Fruit fly (Drosophila melanogaster): Measurements from ENCODE around the gene CG13838.

CG13838 gene

DNA sequence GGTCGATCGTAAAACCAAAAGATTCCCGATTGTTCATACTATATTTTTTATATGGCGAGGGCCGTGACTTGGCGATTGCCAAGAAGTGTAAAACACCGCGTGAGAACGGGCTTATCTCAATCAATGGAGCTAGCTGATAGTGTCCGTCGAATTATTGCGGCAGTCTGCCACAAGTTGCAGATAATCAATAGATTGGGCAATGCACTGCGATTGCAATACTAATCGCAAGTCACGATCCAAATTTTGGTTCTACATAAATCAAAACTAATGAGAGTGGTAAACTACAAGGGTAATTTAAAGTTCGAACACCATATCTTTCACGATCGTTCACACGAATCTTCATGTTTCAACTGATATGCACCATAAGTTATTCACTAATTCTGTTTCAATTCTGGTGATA, 14.7 kb downstream of the CG13838 start:
- TF ChIP-seq CG13204 (GFP tag; optimal IDR thresholded peaks at IDR 0.05) (no peak), EcR (GFP tag; optimal IDR thresholded peaks at IDR 0.05) (no peak), CG17806 (tag; optimal IDR thresholded peaks at IDR 0.05) (no peak), CG4496 (GFP tag; IDR thresholded peaks at IDR 0.05) (no peak), rn (GFP tag; IDR thresholded peaks at IDR 0.05) (no peak), CG34367 (tag; optimal IDR thresholded peaks at IDR 0.05) (no peak), CG32121 (GFP tag; IDR thresholded peaks at IDR 0.05) (no peak), gl (tag; optimal IDR thresholded peaks at IDR 0.05) (no peak), Snoo (tag; optimal IDR thresholded peaks at IDR 0.05) (no peak), Pif1A (GFP tag; optimal IDR thresholded peaks at IDR 0.05) (no peak), CG9948 (tag; optimal IDR thresholded peaks at IDR 0.05) (no peak), fd96Ca (GFP tag; IDR thresholded peaks at IDR 0.05) (no peak), Ets98B (GFP tag; IDR thresholded peaks at IDR 0.05) (no peak), CG10348 (GFP tag; IDR thresholded peaks at IDR 0.05) (no peak), CG14655 (GFP tag; optimal IDR thresholded peaks at IDR 0.05) (no peak), Pif1B (GFP tag; optimal IDR thresholded peaks at IDR 0.05) (no peak), CG8301 (tag; optimal IDR thresholded peaks at IDR 0.05) (no peak), CG12605 (GFP tag; IDR thresholded peaks at IDR 0.05) (no peak)

dm6 chr3R:23057390-23057789, 15.3 kb downstream of the CG13838 start:
- TF ChIP-seq CG14655 (GFP tag; optimal IDR thresholded peaks at IDR 0.05), result no peak
- no peak for TF ChIP-seq CG34367 (tag; optimal IDR thresholded peaks at IDR 0.05)
- no peak for TF ChIP-seq Pif1B (GFP tag; optimal IDR thresholded peaks at IDR 0.05)
- TF ChIP-seq CG8159 (tag; optimal IDR thresholded peaks at IDR 0.05), result no peak
- no peak for TF ChIP-seq fd96Ca (GFP tag; IDR thresholded peaks at IDR 0.05)
- TF ChIP-seq rn (GFP tag; IDR thresholded peaks at IDR 0.05), result no peak
- no peak for TF ChIP-seq Pif1A (GFP tag; optimal IDR thresholded peaks at IDR 0.05)
- TF ChIP-seq D1 (tag; optimal IDR thresholded peaks at IDR 0.05), result no peak
- TF ChIP-seq CG8301 (tag; optimal IDR thresholded peaks at IDR 0.05), result no peak
- TF ChIP-seq Ets98B (GFP tag; IDR thresholded peaks at IDR 0.05), result no peak
- TF ChIP-seq CG4496 (GFP tag; IDR thresholded peaks at IDR 0.05), result no peak

DNA sequence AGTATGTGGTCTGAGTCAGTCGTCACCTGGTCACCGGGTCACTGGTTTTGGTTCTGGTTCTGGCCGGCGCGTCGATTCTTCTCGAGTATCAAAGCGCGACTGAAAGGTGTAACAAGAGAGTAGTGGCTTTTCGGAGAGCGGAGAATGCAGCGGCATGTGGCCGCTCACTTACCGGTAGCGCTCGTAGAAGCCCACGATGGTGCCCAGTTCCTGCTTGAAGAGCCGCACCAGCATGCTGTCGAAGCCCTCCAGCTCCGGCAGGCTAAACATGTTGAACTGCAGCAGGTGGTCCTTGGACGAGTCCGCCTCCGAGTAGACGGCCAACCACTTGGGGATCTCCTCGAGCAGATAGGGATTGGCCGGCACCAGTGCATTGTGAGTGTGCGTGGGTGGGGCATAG, 16.8 kb downstream of the CG13838 start, which contains the start of gene Ctns:
Gene Ctns, minus strand, starts transcription at position 101 of the 400 bp plus-strand sequence.
- TF ChIP-seq CG15710 (tag; optimal IDR thresholded peaks at IDR 0.05) (no peak), CG34367 (tag; optimal IDR thresholded peaks at IDR 0.05) (no peak), CG12605 (GFP tag; IDR thresholded peaks at IDR 0.05) (no peak), CG10348 (GFP tag; IDR thresholded peaks at IDR 0.05) (no peak), CG32121 (GFP tag; IDR thresholded peaks at IDR 0.05) (no peak), CG8301 (tag; optimal IDR thresholded peaks at IDR 0.05) (no peak), CG8159 (tag; optimal IDR thresholded peaks at IDR 0.05) (no peak), CG13204 (GFP tag; optimal IDR thresholded peaks at IDR 0.05) (no peak), Pif1B (GFP tag; optimal IDR thresholded peaks at IDR 0.05) (no peak), CG14655 (GFP tag; optimal IDR thresholded peaks at IDR 0.05) (no peak)

DNA sequence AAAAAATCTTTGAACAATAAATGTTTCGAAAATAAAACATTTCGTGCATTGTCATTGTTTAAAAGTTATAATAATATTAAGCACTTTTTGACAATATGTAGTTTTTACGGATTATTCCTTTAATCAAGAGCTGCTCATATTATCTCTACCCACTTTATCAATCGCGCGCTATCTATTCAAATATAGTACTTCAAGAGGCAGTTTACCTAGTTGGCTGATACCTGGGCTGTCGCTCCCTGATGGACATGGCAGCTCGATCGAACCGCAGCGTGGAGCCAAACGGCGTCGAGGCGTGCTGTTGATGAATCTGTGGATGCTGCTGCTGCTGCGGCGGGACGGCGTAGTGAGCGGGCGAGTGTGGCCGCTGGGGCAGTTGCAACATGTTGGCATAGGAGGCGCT, 18.1 kb downstream of the CG13838 start:
- TF ChIP-seq CG10348 (GFP tag; IDR thresholded peaks at IDR 0.05) (no peak), CG8159 (tag; optimal IDR thresholded peaks at IDR 0.05) (no peak)

dm6 chr3R:23061209-23061608, 19.2 kb downstream of the CG13838 start, which contains the start of the genes sav and Ublcp1:
sav (minus strand) TSS chr3R:23061304.
Ublcp1 (plus strand) TSS chr3R:23061493.
- TF ChIP-seq gl (tag; optimal IDR thresholded peaks at IDR 0.05) (no peak), Pif1B (GFP tag; optimal IDR thresholded peaks at IDR 0.05) (no peak), CG9948 (tag; optimal IDR thresholded peaks at IDR 0.05) (no peak), Snoo (tag; optimal IDR thresholded peaks at IDR 0.05) (no peak), CG4496 (GFP tag; IDR thresholded peaks at IDR 0.05) (no peak), rn (GFP tag; IDR thresholded peaks at IDR 0.05) (no peak), EcR (GFP tag; optimal IDR thresholded peaks at IDR 0.05) (no peak), fd96Ca (GFP tag; IDR thresholded peaks at IDR 0.05) (no peak), CG34367 (tag; optimal IDR thresholded peaks at IDR 0.05) (no peak), CG14655 (GFP tag; optimal IDR thresholded peaks at IDR 0.05) (no peak), CG10348 (GFP tag; IDR thresholded peaks at IDR 0.05) (no peak), CG8159 (tag; optimal IDR thresholded peaks at IDR 0.05) (no peak), Ets98B (GFP tag; IDR thresholded peaks at IDR 0.05) (no peak), CG17806 (tag; optimal IDR thresholded peaks at IDR 0.05) (no peak), CG12605 (GFP tag; IDR thresholded peaks at IDR 0.05) (no peak), D1 (tag; optimal IDR thresholded peaks at IDR 0.05) (no peak), CG8301 (tag; optimal IDR thresholded peaks at IDR 0.05) (no peak)

dm6 chr3R:23067209-23067826, 25.3 kb downstream of the CG13838 start, which contains the start of gene CG17111:
CG17111 (minus strand) TSS chr3R:23067259.
- no peak for TF ChIP-seq D1 (tag; optimal IDR thresholded peaks at IDR 0.05)
- TF ChIP-seq rn (GFP tag; IDR thresholded peaks at IDR 0.05), result no peak
- TF ChIP-seq CG14655 (GFP tag; optimal IDR thresholded peaks at IDR 0.05), result no peak
- no peak for TF ChIP-seq Snoo (tag; optimal IDR thresholded peaks at IDR 0.05)
- TF ChIP-seq CG9948 (tag; optimal IDR thresholded peaks at IDR 0.05), result no peak
- TF ChIP-seq CG17806 (tag; optimal IDR thresholded peaks at IDR 0.05), result no peak
- no peak for TF ChIP-seq CG34367 (tag; optimal IDR thresholded peaks at IDR 0.05)
- TF ChIP-seq CG10348 (GFP tag; IDR thresholded peaks at IDR 0.05), result no peak
- TF ChIP-seq Pif1A (GFP tag; optimal IDR thresholded peaks at IDR 0.05), result no peak
- no peak for TF ChIP-seq CG13204 (GFP tag; optimal IDR thresholded peaks at IDR 0.05)
- no peak for TF ChIP-seq EcR (GFP tag; optimal IDR thresholded peaks at IDR 0.05)
- no peak for TF ChIP-seq CG4496 (GFP tag; IDR thresholded peaks at IDR 0.05)
- no peak for TF ChIP-seq gl (tag; optimal IDR thresholded peaks at IDR 0.05)
- TF ChIP-seq CG12605 (GFP tag; IDR thresholded peaks at IDR 0.05), result no peak
- no peak for TF ChIP-seq Pif1B (GFP tag; optimal IDR thresholded peaks at IDR 0.05)
- TF ChIP-seq CG8159 (tag; optimal IDR thresholded peaks at IDR 0.05), result no peak

Measured in whole organism, pupa.